Fruit fly (Drosophila melanogaster): Measurements from ENCODE around the gene Zw10.

The Zw10 gene

dm6 chrX:2647472-2647883 lies 43.5 kb downstream of the Zw10 start (continued):
- peak; percentile 4; the same call in 1 of the 3 replicates for TF ChIP-seq sr (GFP tag; IDR thresholded peaks at IDR 0.05)
- peak; percentile 52 for TF ChIP-seq oc (tag; optimal IDR thresholded peaks at IDR 0.05)
- peak; percentile 49 for TF ChIP-seq HLH3B (GFP tag; IDR thresholded peaks at IDR 0.05)
- peak; percentile 39 for TF ChIP-seq CG9876 (GFP tag; optimal IDR thresholded peaks at IDR 0.05)
- no peak for TF ChIP-seq CG42726 (GFP tag; IDR thresholded peaks at IDR 0.05; ENCODE audit: partially characterized antibody)
- TF ChIP-seq Antp (GFP tag; optimal IDR thresholded peaks at IDR 0.05): peak; percentile 63
- no peak for TF ChIP-seq tx (GFP tag; optimal IDR thresholded peaks at IDR 0.05)
- peak; percentile 92 for TF ChIP-seq Ets65A (GFP tag)
- no peak for TF ChIP-seq CG9215 (GFP tag; IDR thresholded peaks at IDR 0.05)
- TF ChIP-seq CG9797 (GFP tag; optimal IDR thresholded peaks at IDR 0.05): no peak
- peak; percentile 76 for TF ChIP-seq lbe (GFP tag; optimal IDR thresholded peaks at IDR 0.05)
- no peak for TF ChIP-seq CG2202 (tag; optimal IDR thresholded peaks at IDR 0.05)
- peak; percentile 72 for TF ChIP-seq Sox102F (GFP tag; optimal IDR thresholded peaks at IDR 0.05)
- TF ChIP-seq sim (GFP tag; IDR thresholded peaks at IDR 0.05): 0 out of 2 replicates have a peak, but pooled peaks have one; percentile 30
- peak; percentile 51 to 59 for TF ChIP-seq chif (GFP tag; optimal IDR thresholded peaks at IDR 0.05)
- peak; percentile 73 for TF ChIP-seq Oli (tag; optimal IDR thresholded peaks at IDR 0.05)
- no peak for TF ChIP-seq Neu2 (GFP tag; optimal IDR thresholded peaks at IDR 0.05; ENCODE audit: borderline replicate concordance)
- peak; percentile 64 for TF ChIP-seq Xrp1 (GFP tag; IDR thresholded peaks at IDR 0.05)
- peak; percentile 43 for TF ChIP-seq CG13624 (GFP tag; optimal IDR thresholded peaks at IDR 0.05)
- peak; percentile 12 for TF ChIP-seq p53 (GFP tag; optimal IDR thresholded peaks at IDR 0.05)
- TF ChIP-seq pnt (GFP tag; optimal IDR thresholded peaks at IDR 0.05): peak; percentile 37
- TF ChIP-seq pzg (GFP tag; optimal IDR thresholded peaks at IDR 0.05): no peak
- TF ChIP-seq Sry-δ (GFP tag; optimal IDR thresholded peaks at IDR 0.05): no peak
- TF ChIP-seq dmrt99B (tag; optimal IDR thresholded peaks at IDR 0.05): peak; percentile 79
- TF ChIP-seq Rx (GFP tag; IDR thresholded peaks at IDR 0.05): 0 out of 2 replicates have a peak, but pooled peaks have one; percentile 40
- TF ChIP-seq sqz (GFP tag; optimal IDR thresholded peaks at IDR 0.05): peak; percentile 18
- TF ChIP-seq CG4730 (GFP tag; IDR thresholded peaks at IDR 0.05): no peak
- peak; percentile 38 for TF ChIP-seq eyg (GFP tag; optimal IDR thresholded peaks at IDR 0.05)
- TF ChIP-seq CG32767 (GFP tag; IDR thresholded peaks at IDR 0.05): peak; percentile 56
- peak; percentile 26 for TF ChIP-seq ewg (GFP tag; optimal IDR thresholded peaks at IDR 0.05)
- peak; percentile 41 for TF ChIP-seq tin (GFP tag; optimal IDR thresholded peaks at IDR 0.05)
- TF ChIP-seq CG7839 (tag; optimal IDR thresholded peaks at IDR 0.05): peak; percentile 72
- peak; percentile 11 for TF ChIP-seq slou (GFP tag; optimal IDR thresholded peaks at IDR 0.05)
- 0 out of 2 replicates have a peak, but pooled peaks have one; percentile 21 for TF ChIP-seq sens-2 (GFP tag; IDR thresholded peaks at IDR 0.05)
- TF ChIP-seq Hr3 (GFP tag; optimal IDR thresholded peaks at IDR 0.05): peak; percentile 47
- peak; percentile 46 for TF ChIP-seq tio (GFP tag; optimal IDR thresholded peaks at IDR 0.05)
- peak; percentile 16 for TF ChIP-seq crc (GFP tag; optimal IDR thresholded peaks at IDR 0.05)
- peak; percentile 34 for TF ChIP-seq CG6683 (GFP tag; optimal IDR thresholded peaks at IDR 0.05)
- no peak for TF ChIP-seq CG15073 (GFP tag; optimal IDR thresholded peaks at IDR 0.05)
- no peak for TF ChIP-seq CG2889 (GFP tag; IDR thresholded peaks at IDR 0.05)
- peak; percentile 74 for TF ChIP-seq CG16863 (GFP tag; optimal IDR thresholded peaks at IDR 0.05)
- TF ChIP-seq br (optimal IDR thresholded peaks at IDR 0.05): no peak
- TF ChIP-seq Ptx1 (GFP tag; IDR thresholded peaks at IDR 0.05): peak; percentile 68
- TF ChIP-seq gce (GFP tag; IDR thresholded peaks at IDR 0.05): no peak
- TF ChIP-seq Chrac-16 (GFP tag; optimal IDR thresholded peaks at IDR 0.05): peak; percentile 48
- TF ChIP-seq Ets97D (GFP tag; optimal IDR thresholded peaks at IDR 0.05): no peak
- peak; percentile 57 for TF ChIP-seq ci (GFP tag; IDR thresholded peaks at IDR 0.05)
- no peak for TF ChIP-seq pros (GFP tag; optimal IDR thresholded peaks at IDR 0.05)
- peak; percentile 1 for TF ChIP-seq CG18011 (GFP tag; optimal IDR thresholded peaks at IDR 0.05)
- no peak for TF ChIP-seq CG6254 (GFP tag; optimal IDR thresholded peaks at IDR 0.05)
- TF ChIP-seq pb (GFP tag; optimal IDR thresholded peaks at IDR 0.05): peak; percentile 45
- TF ChIP-seq Lim3 (GFP tag; IDR thresholded peaks at IDR 0.05): no peak
